Worm (Caenorhabditis elegans) whole organism, L1 larva: Measurements from ENCODE around the gene mdt-15.

Experiments
- C04F5.9 ChIP-seq: sonication (generic microtip); optimal IDR thresholded peaks from 2 replicates; lab custom pipeline; 2016; ENCODE audit warnings: missing genetic modification characterization, missing compliant biosample characterization
- C16A3.4 ChIP-seq: fragments of 150-350 bp; optimal IDR thresholded peaks from 2 replicates; lab custom pipeline; 2014; ENCODE audit warnings: missing biosample characterization, missing genetic modification characterization
- F16B12.6 ChIP-seq: fragments of 150-350 bp; optimal IDR thresholded peaks from 2 replicates; lab custom pipeline; 2014; ENCODE audit warnings: missing biosample characterization, missing genetic modification characterization
- alr-1 ChIP-seq: fragments of 200-800 bp; sonication (Bioruptor generic); optimal IDR thresholded peaks from 2 replicates; lab custom pipeline; 2018; ENCODE audit warnings: borderline replicate concordance, mild to moderate bottlenecking, missing genetic modification characterization, missing compliant biosample characterization
- ama-1 ChIP-seq: fragments of 150-350 bp; optimal IDR thresholded peaks from 2 replicates; lab custom pipeline; 2014
- ceh-63 ChIP-seq: fragments of 200-800 bp; sonication (Bioruptor generic); optimal IDR thresholded peaks from 2 replicates; lab custom pipeline; 2018; ENCODE audit warnings: mild to moderate bottlenecking, missing genetic modification characterization, missing compliant biosample characterization
- ceh-88 ChIP-seq: fragments of 200-800 bp; sonication (Bioruptor generic); IDR thresholded peaks from 2 replicates; pipeline ENCODE4 v1.3.6; 2022; ENCODE audit warnings: missing genetic modification characterization, missing compliant biosample characterization
- ceh-90 ChIP-seq: sonication (generic microtip); optimal IDR thresholded peaks from 2 replicates; lab custom pipeline; 2016; ENCODE audit warnings: missing genetic modification characterization, missing compliant biosample characterization
- ces-1 ChIP-seq: fragments of 150-350 bp; optimal IDR thresholded peaks from 2 replicates; lab custom pipeline; 2014; ENCODE audit warnings: missing biosample characterization, missing genetic modification reagents, missing genetic modification characterization
- dpl-1 ChIP-seq, 3 experiments: fragments of 150-350 bp in 2 of 3; sonication (generic microtip) in 1 of 3; optimal IDR thresholded peaks; 2 replicates each; lab custom pipeline; 2014 to 2017; ENCODE audit warnings: missing biosample characterization in 3 of 3, missing genetic modification characterization in 3 of 3, missing genetic modification reagents in 3 of 3
- dsc-1 ChIP-seq: sonication (generic microtip); optimal IDR thresholded peaks from 2 replicates; lab custom pipeline; 2016; ENCODE audit warnings: mild to moderate bottlenecking, missing genetic modification characterization, missing compliant biosample characterization
- efl-1 ChIP-seq, 4 experiments: fragments of 150-350 bp; optimal IDR thresholded peaks in 3 of 4; peaks in 1 of 4; 1 replicate in 1 of 4; 2 replicates in 3 of 4; lab custom pipeline; 2014; ENCODE audit warnings: missing biosample characterization in 2 of 4, missing genetic modification characterization in 2 of 4, missing genetic modification reagents in 2 of 4
- egl-13 ChIP-seq: sonication (generic microtip); optimal IDR thresholded peaks from 2 replicates; lab custom pipeline; 2016; ENCODE audit warnings: missing genotype, missing genetic modification reagents, missing genetic modification characterization, missing compliant biosample characterization
- ets-5 ChIP-seq: fragments of 200-800 bp; sonication (Bioruptor generic); IDR thresholded peaks from 2 replicates; pipeline ENCODE4 v1.3.6; 2022; ENCODE audit warnings: missing genetic modification characterization, missing compliant biosample characterization
- fkh-10 ChIP-seq: sonication (generic microtip); optimal IDR thresholded peaks from 2 replicates; lab custom pipeline; 2017; ENCODE audit warnings: missing biosample characterization, missing genetic modification reagents, missing genetic modification characterization
- fos-1 ChIP-seq: fragments of 150-350 bp; optimal IDR thresholded peaks from 2 replicates; lab custom pipeline; 2014; ENCODE audit warnings: missing biosample characterization, missing genetic modification characterization
- grh-1 ChIP-seq: fragments of 200-800 bp; sonication (Bioruptor generic); IDR thresholded peaks from 2 replicates; pipeline ENCODE4 v1.3.6; 2022; ENCODE audit warnings: missing genetic modification reagents, missing genetic modification characterization, missing compliant biosample characterization
- hlh-17 ChIP-seq: fragments of 200-800 bp; sonication (Bioruptor generic); optimal IDR thresholded peaks from 2 replicates; lab custom pipeline; 2018; ENCODE audit warnings: missing genetic modification characterization, mild to moderate bottlenecking, missing compliant biosample characterization, moderate library complexity, borderline replicate concordance
- jun-1 ChIP-seq: fragments of 150-350 bp; optimal IDR thresholded peaks from 2 replicates; lab custom pipeline; 2014; ENCODE audit warnings: missing biosample characterization, missing genetic modification reagents, missing genetic modification characterization
- lin-14 ChIP-seq: fragments of 200-800 bp; sonication (Bioruptor generic); optimal IDR thresholded peaks from 2 replicates; lab custom pipeline; 2018; ENCODE audit warnings: mild to moderate bottlenecking, missing genetic modification characterization, moderate library complexity, missing compliant biosample characterization
- lin-15B ChIP-seq: fragments of 150-350 bp; sonication (generic microtip); optimal IDR thresholded peaks from 3 replicates; lab custom pipeline; 2014; ENCODE audit warnings: missing biosample characterization, missing genetic modification characterization
- lin-39 ChIP-seq: fragments of 150-350 bp; optimal IDR thresholded peaks from 2 replicates; lab custom pipeline; 2014; ENCODE audit warnings: missing biosample characterization, missing genetic modification reagents, missing genetic modification characterization
- lir-3 ChIP-seq: sonication (generic microtip); optimal IDR thresholded peaks from 2 replicates; lab custom pipeline; 2016; ENCODE audit warnings: mild to moderate bottlenecking, missing genetic modification characterization, moderate library complexity, missing compliant biosample characterization; ENCODE audit not compliant: poor library complexity
- lsy-2 ChIP-seq, 2 experiments: fragments of 150-350 bp; optimal IDR thresholded peaks; 2 replicates each; lab custom pipeline; 2014; ENCODE audit warnings: missing biosample characterization in 2 of 2, missing genetic modification characterization in 2 of 2
- mdl-1 ChIP-seq, 2 experiments: fragments of 150-350 bp; optimal IDR thresholded peaks; 2 replicates each; lab custom pipeline; 2014 to 2017; ENCODE audit warnings: missing biosample characterization in 2 of 2, missing genetic modification characterization in 2 of 2, inconsistent platforms in 1 of 2
- mef-2 ChIP-seq: fragments of 150-350 bp; optimal IDR thresholded peaks from 2 replicates; lab custom pipeline; 2014; ENCODE audit warnings: missing biosample characterization, missing genetic modification characterization
- mep-1 ChIP-seq: fragments of 150-350 bp; optimal IDR thresholded peaks from 2 replicates; lab custom pipeline; 2014; ENCODE audit warnings: missing biosample characterization, missing genetic modification characterization
- nhr-11 ChIP-seq: fragments of 150-350 bp; optimal IDR thresholded peaks from 2 replicates; lab custom pipeline; 2014; ENCODE audit warnings: missing biosample characterization, missing genetic modification characterization
- nhr-12 ChIP-seq: sonication (generic microtip); optimal IDR thresholded peaks from 2 replicates; lab custom pipeline; 2017; ENCODE audit warnings: missing biosample characterization, missing genetic modification characterization
- nhr-19 ChIP-seq: fragments of 200-800 bp; sonication (Bioruptor generic); conservative IDR thresholded peaks from 2 replicates; pipeline ENCODE4 v1.3.6; 2022; ENCODE audit warnings: missing genetic modification characterization, missing compliant biosample characterization
- nhr-20 ChIP-seq: sonication (generic microtip); optimal IDR thresholded peaks from 2 replicates; lab custom pipeline; 2016; ENCODE audit warnings: mild to moderate bottlenecking, missing genetic modification characterization, missing compliant biosample characterization
- nhr-237 ChIP-seq: fragments of 150-350 bp; optimal IDR thresholded peaks from 2 replicates; lab custom pipeline; 2014; ENCODE audit warnings: missing biosample characterization, missing genetic modification characterization
- nhr-28 ChIP-seq: fragments of 150-350 bp; optimal IDR thresholded peaks from 2 replicates; lab custom pipeline; 2014; ENCODE audit warnings: missing biosample characterization, missing genetic modification characterization
- nhr-71 ChIP-seq: sonication (generic microtip); optimal IDR thresholded peaks from 2 replicates; lab custom pipeline; 2016; ENCODE audit warnings: mild to moderate bottlenecking, missing genetic modification characterization, moderate library complexity, missing compliant biosample characterization
- nhr-76 ChIP-seq: sonication (generic microtip); optimal IDR thresholded peaks from 2 replicates; lab custom pipeline; 2017; ENCODE audit warnings: missing biosample characterization, missing genetic modification characterization
- nhr-84 ChIP-seq: sonication (generic microtip); optimal IDR thresholded peaks from 2 replicates; lab custom pipeline; 2017; ENCODE audit warnings: missing biosample characterization, missing genetic modification characterization
- nhr-85 ChIP-seq: sonication (generic microtip); peaks from one replicate; lab custom pipeline; 2016; ENCODE audit warnings: missing genetic modification characterization, inconsistent platforms, missing compliant biosample characterization
- nhr-90 ChIP-seq: sonication (generic microtip); optimal IDR thresholded peaks from 2 replicates; lab custom pipeline; 2016; ENCODE audit warnings: mild to moderate bottlenecking, missing genetic modification characterization, missing compliant biosample characterization; ENCODE audit not compliant: poor library complexity
- pag-3 ChIP-seq: sonication (generic microtip); optimal IDR thresholded peaks from 2 replicates; lab custom pipeline; 2017; ENCODE audit warnings: missing genetic modification characterization, mild to moderate bottlenecking, missing compliant biosample characterization, antibody characterized with exemption, borderline replicate concordance; ENCODE audit not compliant: insufficient read depth
- pax-3 ChIP-seq: fragments of 200-800 bp; sonication (Bioruptor generic); optimal IDR thresholded peaks from 2 replicates; lab custom pipeline; 2018; ENCODE audit warnings: mild to moderate bottlenecking, missing genetic modification characterization, moderate library complexity, missing compliant biosample characterization
- snu-23 ChIP-seq: sonication (generic microtip); optimal IDR thresholded peaks from 2 replicates; lab custom pipeline; 2016; ENCODE audit warnings: missing genetic modification characterization, missing compliant biosample characterization
- sox-4 ChIP-seq: sonication (generic microtip); optimal IDR thresholded peaks from 2 replicates; lab custom pipeline; 2016; ENCODE audit warnings: missing genetic modification characterization, missing compliant biosample characterization
- sptf-1 ChIP-seq: fragments of 150-350 bp; optimal IDR thresholded peaks from 2 replicates; lab custom pipeline; 2014; ENCODE audit warnings: missing biosample characterization, missing genetic modification characterization
- swsn-7 ChIP-seq: sonication (generic microtip); optimal IDR thresholded peaks from 2 replicates; lab custom pipeline; 2016; ENCODE audit warnings: missing genetic modification characterization, missing compliant biosample characterization
- tlp-1 ChIP-seq: fragments of 150-350 bp; optimal IDR thresholded peaks from 2 replicates; lab custom pipeline; 2014; ENCODE audit warnings: missing biosample characterization, missing genetic modification characterization
- unc-130 ChIP-seq: fragments of 150-350 bp; optimal IDR thresholded peaks from 2 replicates; lab custom pipeline; 2017; ENCODE audit warnings: missing biosample characterization, missing genetic modification characterization, inconsistent platforms
- unc-86 ChIP-seq: sonication (generic microtip); optimal IDR thresholded peaks from 2 replicates; lab custom pipeline; 2016; ENCODE audit warnings: missing genetic modification characterization, missing compliant biosample characterization
- xbp-1 ChIP-seq: sonication (generic microtip); optimal IDR thresholded peaks from 2 replicates; lab custom pipeline; 2016; ENCODE audit warnings: missing genetic modification characterization, missing compliant biosample characterization
- zag-1 ChIP-seq: fragments of 150-350 bp; optimal IDR thresholded peaks from 2 replicates; lab custom pipeline; 2014; ENCODE audit warnings: missing biosample characterization, missing genetic modification characterization
- zip-4 ChIP-seq: fragments of 200-800 bp; sonication (Bioruptor generic); optimal IDR thresholded peaks from 2 replicates; lab custom pipeline; 2018; ENCODE audit warnings: mild to moderate bottlenecking, missing genetic modification characterization, moderate library complexity, missing compliant biosample characterization

mdt-15 gene

ce11 chrIII:5838159-5839046, 4.9 kb upstream of the mdt-15 start (continued):
- TF ChIP-seq nhr-76 (no peak), ceh-88 (no peak), snu-23 (GFP tag; lab: Kevin White, UChicago) (peak; percentile 66), nhr-28 (tag; lab: Kevin White, UChicago) (no peak), lin-15B (tag; lab: Kevin White, UChicago) (no peak), xbp-1 (tag; lab: Kevin White, UChicago) (no peak), nhr-90 (tag; lab: Kevin White, UChicago) (peak; percentile 62), C16A3.4 (tag; lab: Kevin White, UChicago) (peak; percentile 52), nhr-85 (tag; lab: Kevin White, UChicago) (peak; percentile 79), lin-39 (no peak), egl-13 (tag; lab: Kevin White, UChicago) (no peak), lin-14 (GFP tag; lab: Kevin White, UChicago) (peak; percentile 72), pag-3 (no peak), alr-1 (tag; lab: Kevin White, UChicago) (no peak), zag-1 (tag; lab: Kevin White, UChicago) (no peak), nhr-12 (tag; lab: Kevin White, UChicago) (no peak), dpl-1 (GFP tag; optimal IDR thresholded peaks at IDR 0.05; lab: Kevin White, UChicago) (no peak), ets-5 (GFP tag; lab: Robert Waterston, UW) (no peak), hlh-17 (GFP tag; lab: Kevin White, UChicago) (no peak), unc-130 (peak; percentile 51), mef-2 (tag; lab: Kevin White, UChicago) (no peak), nhr-71 (peak; percentile 76), dsc-1 (no peak), jun-1 (tag; lab: Kevin White, UChicago) (no peak), zip-4 (GFP tag; lab: Kevin White, UChicago) (no peak), nhr-20 (tag; lab: Kevin White, UChicago) (peak; percentile 71), F16B12.6 (no peak), grh-1 (GFP tag; lab: Robert Waterston, UW) (no peak), mdl-1 (tag; optimal IDR thresholded peaks at IDR 0.05; lab: Kevin White, UChicago) (peak in 1 of 2 experiments; percentile 84), mep-1 (tag; lab: Kevin White, UChicago) (peak; percentile 25), ces-1 (no peak), lir-3 (no peak), nhr-11 (tag; lab: Kevin White, UChicago) (no peak), nhr-19 (GFP tag; lab: Robert Waterston, UW) (peak; percentile 46), ceh-63 (no peak), pax-3 (tag; lab: Kevin White, UChicago) (peak; percentile 54), fkh-10 (GFP tag; lab: Kevin White, UChicago) (no peak), unc-86 (tag; lab: Kevin White, UChicago) (no peak), efl-1 (optimal IDR thresholded peaks at IDR 0.05; lab: Kevin White, UChicago) (peak in 1 of 2 experiments; percentile 1), efl-1 (GFP tag; optimal IDR thresholded peaks at IDR 0.05 in 1 of 2; lab: Kevin White, UChicago) (no peak), nhr-237 (tag; lab: Kevin White, UChicago) (no peak), fos-1 (no peak), tlp-1 (tag; lab: Kevin White, UChicago) (no peak), nhr-84 (no peak), C04F5.9 (tag; lab: Kevin White, UChicago) (no peak), ama-1 (peak; percentile 70), lsy-2 (tag; optimal IDR thresholded peaks at IDR 0.05; lab: Kevin White, UChicago) (peak in 1 of 2 experiments; percentile 46), sox-4 (tag; lab: Kevin White, UChicago) (no peak), ceh-90 (tag; lab: Kevin White, UChicago) (no peak), sptf-1 (tag; lab: Kevin White, UChicago) (no peak), swsn-7 (tag; lab: Kevin White, UChicago) (no peak)
